Worm (Caenorhabditis elegans): Measurements from ENCODE around the gene abu-10.
A peak's percentile ranks its signal among the peaks of the same experiment; 100 is the strongest.

The abu-10 gene

DNA sequence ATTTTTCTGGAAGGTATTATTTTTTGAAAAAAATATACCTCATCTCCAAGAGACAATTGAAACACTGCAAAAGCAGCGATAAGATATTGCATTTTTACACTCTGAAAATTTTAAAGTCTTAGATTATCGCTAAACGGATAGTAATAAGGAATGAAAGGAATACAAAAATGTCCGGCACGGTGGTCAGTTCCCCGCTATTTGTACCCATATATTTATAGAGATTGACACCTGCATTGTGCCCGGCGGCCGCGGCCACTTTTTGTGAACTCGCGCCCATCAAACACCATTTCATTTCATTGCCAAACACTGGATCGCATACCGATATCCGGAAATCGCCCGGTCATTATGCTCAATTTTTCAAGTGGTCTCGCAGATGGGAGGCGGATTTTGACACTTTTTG lies 5.3 kb upstream of the abu-10 start, which contains the start of gene idpp-5:
Gene idpp-5, minus strand, starts transcription at position 101 of the 400 bp plus-strand sequence.
- TF ChIP-seq unc-62 (GFP tag; optimal IDR thresholded peaks at IDR 0.05 in 1 of 2) (peak in 1 of 2 experiments; percentile 84), unc-62 (tag; optimal IDR thresholded peaks at IDR 0.05) (no peak), dpl-1 (GFP tag; optimal IDR thresholded peaks at IDR 0.05) (no peak)

DNA sequence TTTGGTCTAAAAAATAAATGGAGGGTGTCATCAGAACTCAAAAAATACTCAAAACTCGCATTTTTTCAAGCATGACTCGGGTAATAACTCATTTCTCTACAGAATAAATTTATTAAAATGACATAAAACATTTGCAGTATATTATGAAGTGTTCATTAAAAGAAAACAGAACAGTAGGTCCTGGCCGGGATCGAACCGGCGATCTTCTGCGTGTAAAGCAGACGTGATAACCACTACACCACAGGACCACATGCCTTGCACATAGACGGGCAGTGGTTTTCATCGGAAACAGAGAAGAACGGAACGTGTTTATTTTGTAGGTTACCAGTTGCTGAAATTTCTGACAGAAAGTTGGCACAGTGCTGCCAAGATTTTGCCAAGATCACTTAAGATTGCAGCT lies 4.6 kb upstream of the abu-10 start:
- TF ChIP-seq zfp-3 (GFP tag; conservative IDR thresholded peaks at IDR 0.05) (0 out of 2 replicates have a peak, but pooled peaks have one; percentile 43), T26A8.4 (GFP tag; IDR thresholded peaks at IDR 0.05) (no peak), unc-130 (GFP tag; optimal IDR thresholded peaks at IDR 0.05) (peak; percentile 20), mdt-29 (GFP tag; IDR thresholded peaks at IDR 0.05) (peak; percentile 57; the same call in 1 of the 2 replicates), nhr-102 (tag; optimal IDR thresholded peaks at IDR 0.05) (peak; percentile 32), ceh-62 (tag; optimal IDR thresholded peaks at IDR 0.05) (no peak), dmd-6 (GFP tag; IDR thresholded peaks at IDR 0.05) (peak; percentile 54), snpc-4 (tag; optimal IDR thresholded peaks at IDR 0.05) (no peak), lim-7 (GFP tag; IDR thresholded peaks at IDR 0.05) (peak; percentile 88), lin-13 (GFP tag; optimal IDR thresholded peaks at IDR 0.05) (no peak), dve-1 (tag; optimal IDR thresholded peaks at IDR 0.05; ENCODE audit: insufficient read depth) (peak; percentile 72), snpc-1.2 (GFP tag; IDR thresholded peaks at IDR 0.05) (peak; percentile 83), nhr-28 (tag; optimal IDR thresholded peaks at IDR 0.05) (no peak), daf-19 (GFP tag; conservative IDR thresholded peaks at IDR 0.05) (0 out of 2 replicates have a peak, but pooled peaks have one; percentile 61), ceh-20 (GFP tag; IDR thresholded peaks at IDR 0.05) (0 out of 2 replicates have a peak, but pooled peaks have one; percentile 10), lin-1 (GFP tag; IDR thresholded peaks at IDR 0.05) (peak; percentile 74; the same call in 1 of the 2 replicates), attf-4 (tag; optimal IDR thresholded peaks at IDR 0.05) (no peak), daf-16 (GFP tag; optimal IDR thresholded peaks at IDR 0.05) (peak in 1 of 2 experiments; percentile 22), daf-16 (tag; optimal IDR thresholded peaks at IDR 0.05) (peak; percentile 81), lsy-2 (tag; optimal IDR thresholded peaks at IDR 0.05) (no peak), nhr-10 (tag; optimal IDR thresholded peaks at IDR 0.05) (no peak), Y105C5A.15 (GFP tag; IDR thresholded peaks at IDR 0.05) (no peak), vab-7 (GFP tag; IDR thresholded peaks at IDR 0.05) (peak; percentile 81), ama-1 (optimal IDR thresholded peaks at IDR 0.05) (no peak), ZK337.2 (GFP tag; IDR thresholded peaks at IDR 0.05) (0 out of 2 replicates have a peak, but pooled peaks have one; percentile 27), mes-2 (tag; optimal IDR thresholded peaks at IDR 0.05; ENCODE audit: poor library complexity, severe bottlenecking) (peak; percentile 53), sdz-12 (GFP tag; optimal IDR thresholded peaks at IDR 0.05) (no peak), madf-5 (GFP tag; IDR thresholded peaks at IDR 0.05) (peak; percentile 74 to 84; a peak in 1 of 4 replicates), fkh-10 (GFP tag; optimal IDR thresholded peaks at IDR 0.05) (no peak), arid-1 (GFP tag; conservative IDR thresholded peaks at IDR 0.05) (0 out of 2 replicates have a peak, but pooled peaks have one; percentile 26), D1046.2 (GFP tag; IDR thresholded peaks at IDR 0.05) (peak; percentile 63; the same call in 1 of the 2 replicates), dmd-9 (GFP tag; IDR thresholded peaks at IDR 0.05) (0 out of 2 replicates have a peak, but pooled peaks have one; percentile 13), ZK546.5 (tag; optimal IDR thresholded peaks at IDR 0.05) (no peak), F26F4.8 (GFP tag; conservative IDR thresholded peaks at IDR 0.05) (peak; percentile 36; the same call in 1 of the 2 replicates), ceh-82 (tag; optimal IDR thresholded peaks at IDR 0.05) (no peak), gei-8 (GFP tag; optimal IDR thresholded peaks at IDR 0.05) (peak; percentile 28), daf-12 (tag; optimal IDR thresholded peaks at IDR 0.05) (no peak), lin-15B (tag; optimal IDR thresholded peaks at IDR 0.05) (no peak), ces-1 (GFP tag; optimal IDR thresholded peaks at IDR 0.05) (no peak), daf-8 (GFP tag; IDR thresholded peaks at IDR 0.05) (0 out of 2 replicates have a peak, but pooled peaks have one; percentile 42), saeg-2 (GFP tag; IDR thresholded peaks at IDR 0.05) (no peak), nhr-6 (tag; optimal IDR thresholded peaks at IDR 0.05) (peak; percentile 54), Y48G9A.11 (GFP tag; IDR thresholded peaks at IDR 0.05) (0 out of 2 replicates have a peak, but pooled peaks have one; percentile 27), cey-2 (tag; optimal IDR thresholded peaks at IDR 0.05; ENCODE audit: borderline replicate concordance, insufficient read depth) (no peak), mep-1 (tag; optimal IDR thresholded peaks at IDR 0.05) (peak; percentile 56), php-3 (GFP tag; IDR thresholded peaks at IDR 0.05) (no peak)
